Worm (Caenorhabditis elegans) whole organism, young adult: Measurements from ENCODE around the gene F02D8.9.

ENCODE experiments used
- B0019.2 ChIP-seq: fragments of 200-800 bp; sonication (Bioruptor generic); conservative IDR thresholded peaks from 2 replicates; pipeline ENCODE4 v1.3.6; 2022; ENCODE audit warnings: missing genetic modification reagents, missing genetic modification characterization, missing compliant biosample characterization
- B0035.1 ChIP-seq: sonication (generic microtip); optimal IDR thresholded peaks from 2 replicates; lab custom pipeline; 2016; ENCODE audit warnings: missing genetic modification characterization, mild to moderate bottlenecking, missing compliant biosample characterization, missing genotype, missing genetic modification reagents
- C17E4.6 ChIP-seq: fragments of 200-800 bp; sonication (Bioruptor generic); IDR thresholded peaks from 2 replicates; pipeline ENCODE4 v1.3.6; 2022; ENCODE audit warnings: missing genetic modification reagents, missing genetic modification characterization, missing compliant biosample characterization
- F22D6.2 ChIP-seq: sonication (generic microtip); optimal IDR thresholded peaks from 2 replicates; lab custom pipeline; 2016; ENCODE audit warnings: mild to moderate bottlenecking, missing genetic modification characterization, missing compliant biosample characterization
- F37B4.10 ChIP-seq: fragments of 200-800 bp; sonication (Bioruptor generic); IDR thresholded peaks from 2 replicates; pipeline ENCODE4 v1.3.6; 2022; ENCODE audit warnings: missing genetic modification characterization, missing compliant biosample characterization
- F57A8.1 ChIP-seq: fragments of 200-800 bp; sonication (Bioruptor generic); optimal IDR thresholded peaks from 2 replicates; lab custom pipeline; 2018; ENCODE audit warnings: mild to moderate bottlenecking, missing genetic modification characterization, moderate library complexity, missing compliant biosample characterization
- Y79H2A.3 ChIP-seq: fragments of 200-800 bp; sonication (Bioruptor generic); conservative IDR thresholded peaks from 2 replicates; pipeline ENCODE4 v1.3.6; 2022; ENCODE audit warnings: missing genetic modification reagents, missing genetic modification characterization, missing compliant biosample characterization
- ZK185.1 ChIP-seq: sonication (generic microtip); optimal IDR thresholded peaks from 2 replicates; lab custom pipeline; 2016; ENCODE audit warnings: mild to moderate bottlenecking, missing genetic modification characterization, missing compliant biosample characterization; ENCODE audit not compliant: poor library complexity, severe bottlenecking
- ama-1 ChIP-seq, 3 experiments: fragments of 150-350 bp in 1 of 3; sonication (generic microtip) in 2 of 3; optimal IDR thresholded peaks; 2 replicates each; lab custom pipeline; 2014 to 2018; ENCODE audit warnings: missing biosample characterization in 2 of 3, missing genetic modification characterization in 2 of 3, missing genetic modification reagents in 2 of 3
- atf-7 ChIP-seq: sonication (generic microtip); optimal IDR thresholded peaks from 2 replicates; lab custom pipeline; 2017; ENCODE audit warnings: mild to moderate bottlenecking, missing genetic modification characterization, missing compliant biosample characterization
- attf-3 ChIP-seq: fragments of 200-800 bp; sonication (Bioruptor generic); conservative IDR thresholded peaks from 2 replicates; pipeline ENCODE4 v1.3.6; 2022; ENCODE audit warnings: missing genetic modification reagents, missing genetic modification characterization, missing compliant biosample characterization
- attf-5 ChIP-seq: fragments of 200-800 bp; sonication (Bioruptor generic); optimal IDR thresholded peaks from 2 replicates; lab custom pipeline; 2018; ENCODE audit warnings: mild to moderate bottlenecking, missing genetic modification characterization, missing compliant biosample characterization
- attf-6 ChIP-seq: fragments of 200-800 bp; sonication (Bioruptor generic); IDR thresholded peaks from 2 replicates; pipeline ENCODE4 v1.3.6; 2022; ENCODE audit warnings: missing genetic modification reagents, missing genetic modification characterization, missing compliant biosample characterization
- bed-2 ChIP-seq: fragments of 200-800 bp; sonication (Bioruptor generic); IDR thresholded peaks from 2 replicates; pipeline ENCODE4 v1.3.6; 2022; ENCODE audit warnings: missing genetic modification reagents, missing genetic modification characterization, missing compliant biosample characterization
- ccch-3 ChIP-seq: fragments of 200-800 bp; sonication (Bioruptor generic); optimal IDR thresholded peaks from 2 replicates; lab custom pipeline; 2018; ENCODE audit warnings: mild to moderate bottlenecking, missing genetic modification characterization, missing compliant biosample characterization
- ceh-27 ChIP-seq: fragments of 200-800 bp; sonication (Bioruptor generic); optimal IDR thresholded peaks from 2 replicates; lab custom pipeline; 2018; ENCODE audit warnings: mild to moderate bottlenecking, missing genetic modification characterization, moderate library complexity, missing compliant biosample characterization
- ceh-58 ChIP-seq: fragments of 200-800 bp; sonication (Bioruptor generic); IDR thresholded peaks from 2 replicates; pipeline ENCODE4 v1.3.6; 2022; ENCODE audit warnings: missing genetic modification characterization, missing compliant biosample characterization
- dpff-1 ChIP-seq: sonication (generic microtip); optimal IDR thresholded peaks from 2 replicates; lab custom pipeline; 2017; ENCODE audit warnings: mild to moderate bottlenecking, missing genetic modification characterization, missing compliant biosample characterization
- efl-1 ChIP-seq: fragments of 150-350 bp; optimal IDR thresholded peaks from 2 replicates; lab custom pipeline; 2014; ENCODE audit warnings: missing biosample characterization, missing genetic modification reagents, missing genetic modification characterization
- ekl-4 ChIP-seq: fragments of 200-800 bp; sonication (Bioruptor generic); IDR thresholded peaks from 2 replicates; pipeline ENCODE4 v1.3.6; 2022; ENCODE audit warnings: missing genetic modification reagents, missing genetic modification characterization, missing compliant biosample characterization
- hlh-12 ChIP-seq: sonication (generic microtip); optimal IDR thresholded peaks from 2 replicates; lab custom pipeline; 2016; ENCODE audit warnings: missing genetic modification characterization, missing compliant biosample characterization
- hlh-26 ChIP-seq: fragments of 200-800 bp; sonication (Bioruptor generic); conservative IDR thresholded peaks from 2 replicates; pipeline ENCODE4 v1.3.6; 2022; ENCODE audit warnings: missing genetic modification reagents, missing genetic modification characterization, missing compliant biosample characterization
- hmg-1.2 ChIP-seq: fragments of 200-800 bp; sonication (Bioruptor generic); IDR thresholded peaks from 2 replicates; pipeline ENCODE4 v1.3.6; 2022; ENCODE audit warnings: missing genetic modification reagents, missing genetic modification characterization, missing compliant biosample characterization
- hsf-1 ChIP-seq: fragments of 200-800 bp; sonication (Bioruptor generic); IDR thresholded peaks from 2 replicates; pipeline ENCODE4 v1.3.6; 2022; ENCODE audit warnings: missing genetic modification reagents, missing genetic modification characterization, missing compliant biosample characterization
- let-607 ChIP-seq, 2 experiments: fragments of 200-800 bp in 1 of 2; sonication (Bioruptor generic) in 1 of 2; sonication (generic microtip) in 1 of 2; optimal IDR thresholded peaks; 2 replicates each; lab custom pipeline; 2016 to 2018; ENCODE audit warnings: mild to moderate bottlenecking in 2 of 2, missing compliant biosample characterization in 2 of 2, missing genetic modification characterization in 2 of 2, moderate library complexity in 2 of 2, missing genotype in 1 of 2
- lin-26 ChIP-seq: fragments of 200-800 bp; sonication (Bioruptor generic); IDR thresholded peaks from 2 replicates; pipeline ENCODE4 v1.3.6; 2022; ENCODE audit warnings: missing genetic modification reagents, missing genetic modification characterization, missing compliant biosample characterization
- lsl-1 ChIP-seq: fragments of 200-800 bp; sonication (Bioruptor generic); optimal IDR thresholded peaks from 2 replicates; lab custom pipeline; 2018; ENCODE audit warnings: mild to moderate bottlenecking, missing genetic modification characterization, moderate library complexity, missing compliant biosample characterization
- madf-3 ChIP-seq: fragments of 200-800 bp; sonication (Bioruptor generic); IDR thresholded peaks from 2 replicates; pipeline ENCODE4 v1.3.6; 2022; ENCODE audit warnings: missing genetic modification reagents, missing genetic modification characterization, missing compliant biosample characterization
- madf-8 ChIP-seq: fragments of 200-800 bp; sonication (Bioruptor generic); conservative IDR thresholded peaks from 2 replicates; pipeline ENCODE4 v1.3.6; 2022; ENCODE audit warnings: missing genetic modification reagents, missing genetic modification characterization, missing compliant biosample characterization
- nfya-2 ChIP-seq: fragments of 200-800 bp; sonication (Bioruptor generic); IDR thresholded peaks from 2 replicates; pipeline ENCODE4 v1.3.6; 2022; ENCODE audit warnings: missing genetic modification reagents, missing genetic modification characterization, missing compliant biosample characterization
- nhr-120 ChIP-seq: fragments of 200-800 bp; sonication (Bioruptor generic); IDR thresholded peaks from 2 replicates; pipeline ENCODE4 v1.3.6; 2022; ENCODE audit warnings: missing genetic modification characterization, missing compliant biosample characterization
- nhr-179 ChIP-seq: sonication (generic microtip); optimal IDR thresholded peaks from 2 replicates; lab custom pipeline; 2016; ENCODE audit warnings: mild to moderate bottlenecking, missing genetic modification characterization, missing compliant biosample characterization
- pbrm-1 ChIP-seq: fragments of 200-800 bp; sonication (Bioruptor generic); IDR thresholded peaks from 2 replicates; pipeline ENCODE4 v1.3.6; 2022; ENCODE audit warnings: missing genetic modification reagents, missing genetic modification characterization, missing compliant biosample characterization
- pha-4 ChIP-seq: fragments of 150-350 bp; sonication (generic microtip); optimal IDR thresholded peaks from 2 replicates; lab custom pipeline; 2014; ENCODE audit warnings: missing biosample characterization, missing genetic modification reagents, missing genetic modification characterization
- rec-8 ChIP-seq, 2 experiments: sonication (generic microtip); optimal IDR thresholded peaks; 2 replicates each; lab custom pipeline; 2016; ENCODE audit warnings: mild to moderate bottlenecking in 2 of 2, missing genetic modification characterization in 2 of 2, missing genetic modification reagents in 2 of 2, missing genotype in 2 of 2, missing biosample characterization in 1 of 2, missing compliant biosample characterization in 1 of 2, moderate library complexity in 1 of 2
- repo-1 ChIP-seq: sonication (generic microtip); optimal IDR thresholded peaks from 2 replicates; lab custom pipeline; 2017; ENCODE audit warnings: mild to moderate bottlenecking, missing genetic modification characterization, missing compliant biosample characterization
- rpc-1 ChIP-seq, 2 experiments: fragments of 150-350 bp in 1 of 2; sonication (generic microtip) in 1 of 2; optimal IDR thresholded peaks; 2 replicates each; lab custom pipeline; 2014 to 2018; ENCODE audit warnings: missing biosample characterization in 1 of 2, missing genetic modification characterization in 1 of 2, missing genetic modification reagents in 1 of 2, missing genotype in 1 of 2
- snpc-1.1 ChIP-seq: sonication (generic microtip); optimal IDR thresholded peaks from 2 replicates; lab custom pipeline; 2017; ENCODE audit warnings: missing genetic modification characterization, mild to moderate bottlenecking, missing compliant biosample characterization, antibody characterized with exemption, moderate library complexity, missing genotype, missing genetic modification reagents; ENCODE audit not compliant: insufficient read depth
- snpc-1.3 ChIP-seq: sonication (generic microtip); optimal IDR thresholded peaks from 2 replicates; lab custom pipeline; 2017; ENCODE audit warnings: missing genetic modification characterization, mild to moderate bottlenecking, missing compliant biosample characterization, antibody characterized with exemption, moderate library complexity, missing genotype, missing genetic modification reagents; ENCODE audit not compliant: insufficient read depth
- tbx-9 ChIP-seq: sonication (generic microtip); optimal IDR thresholded peaks from 2 replicates; lab custom pipeline; 2016; ENCODE audit warnings: borderline replicate concordance, missing genetic modification characterization, inconsistent platforms, missing compliant biosample characterization
- tlf-1 ChIP-seq: fragments of 200-800 bp; sonication (Bioruptor generic); optimal IDR thresholded peaks from 2 replicates; lab custom pipeline; 2018; ENCODE audit warnings: mild to moderate bottlenecking, missing genetic modification characterization, missing compliant biosample characterization
- unc-62 ChIP-seq: fragments of 150-350 bp; optimal IDR thresholded peaks from 2 replicates; lab custom pipeline; 2014; ENCODE audit warnings: missing biosample characterization, missing genetic modification reagents, missing genetic modification characterization
- ztf-18 ChIP-seq: sonication (generic microtip); optimal IDR thresholded peaks from 2 replicates; lab custom pipeline; 2016; ENCODE audit warnings: missing genotype, mild to moderate bottlenecking, missing genetic modification characterization, missing compliant biosample characterization
- ztf-26 ChIP-seq: sonication (generic microtip); optimal IDR thresholded peaks from 2 replicates; lab custom pipeline; 2017; ENCODE audit warnings: missing genetic modification characterization, missing compliant biosample characterization
- ztf-28 ChIP-seq: fragments of 200-800 bp; sonication (Bioruptor generic); IDR thresholded peaks from 2 replicates; pipeline ENCODE4 v1.3.6; 2022; ENCODE audit warnings: missing genetic modification reagents, missing genetic modification characterization, missing compliant biosample characterization
- ztf-3 ChIP-seq: fragments of 200-800 bp; sonication (Bioruptor generic); optimal IDR thresholded peaks from 2 replicates; lab custom pipeline; 2018; ENCODE audit warnings: mild to moderate bottlenecking, missing genetic modification characterization, missing compliant biosample characterization

Gene F02D8.9

DNA sequence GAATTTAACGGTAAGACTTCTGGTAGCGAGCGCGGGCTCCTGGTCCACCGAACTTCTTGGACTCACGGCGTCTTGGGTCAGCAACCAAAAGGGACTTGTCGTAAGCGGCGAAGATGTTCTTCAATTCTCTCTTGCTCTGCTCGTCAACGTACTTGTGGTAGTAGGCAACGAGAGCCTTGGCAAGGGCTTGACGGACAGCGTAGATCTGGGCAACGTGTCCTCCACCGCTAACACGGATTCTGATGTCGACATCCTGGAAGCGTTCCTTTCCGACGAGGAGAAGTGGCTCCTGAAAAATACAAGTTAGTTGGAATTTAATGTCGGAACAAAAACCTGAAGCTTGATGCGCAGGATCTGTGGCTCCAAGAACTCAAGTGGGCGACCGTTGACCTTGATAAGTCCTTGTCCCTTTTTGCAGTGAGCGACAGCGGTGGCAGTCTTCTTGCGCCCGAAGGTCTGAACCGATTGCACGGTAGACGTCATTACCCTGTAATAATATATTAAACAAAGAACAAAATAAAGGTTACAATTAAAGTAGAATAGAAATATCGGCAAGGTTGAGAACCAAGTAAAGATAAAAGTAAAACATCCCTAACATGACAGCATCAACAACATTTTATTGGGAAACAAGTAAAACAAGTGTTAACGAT is 44.6 kb upstream of the F02D8.9 start, which contains the start of gene rps-16 (continued):
- TF ChIP-seq F37B4.10 (GFP tag; lab: Robert Waterston, UW): no peak
- peak; percentile 61 for TF ChIP-seq tlf-1 (GFP tag; lab: Kevin White, UChicago)
- no peak; the same call in 1 of the 2 replicates for TF ChIP-seq lin-26 (GFP tag; lab: Robert Waterston, UW)
- 0 out of 2 replicates have a peak, but pooled peaks have one; percentile 85 for TF ChIP-seq ceh-58 (GFP tag; lab: Robert Waterston, UW)
- no peak for TF ChIP-seq ztf-3
- TF ChIP-seq ekl-4 (GFP tag; lab: Robert Waterston, UW): peak; percentile 89
- no peak for TF ChIP-seq ceh-27 (GFP tag; lab: Kevin White, UChicago)
- no peak for TF ChIP-seq B0035.1
- TF ChIP-seq ztf-26 (tag; lab: Kevin White, UChicago): no peak
- no peak for TF ChIP-seq lsl-1 (GFP tag; lab: Kevin White, UChicago)
- peak; percentile 62 for TF ChIP-seq atf-7 (tag; lab: Kevin White, UChicago)
- TF ChIP-seq nfya-2 (GFP tag; lab: Robert Waterston, UW): no peak
- peak; percentile 81 for TF ChIP-seq hsf-1 (GFP tag; lab: Robert Waterston, UW)
- peak; percentile 81 for TF ChIP-seq madf-3 (GFP tag; lab: Robert Waterston, UW)
- no peak for TF ChIP-seq nhr-179 (tag; lab: Kevin White, UChicago)
- no peak for TF ChIP-seq madf-8 (GFP tag; lab: Robert Waterston, UW)
- TF ChIP-seq dpff-1 (tag; lab: Kevin White, UChicago): no peak
- no peak for TF ChIP-seq pbrm-1 (GFP tag; lab: Robert Waterston, UW)
- no peak for TF ChIP-seq ztf-28 (GFP tag; lab: Robert Waterston, UW)
- peak; percentile 3 for TF ChIP-seq efl-1
- no peak for TF ChIP-seq B0019.2 (GFP tag; lab: Robert Waterston, UW)
- TF ChIP-seq attf-3 (GFP tag; lab: Robert Waterston, UW): no peak
- no peak for TF ChIP-seq hlh-26 (GFP tag; lab: Robert Waterston, UW)
- TF ChIP-seq rec-8 (tag; optimal IDR thresholded peaks at IDR 0.05; lab: Kevin White, UChicago): peak in 1 of 2 experiments; percentile 13
- peak; percentile 65 for TF ChIP-seq snpc-1.3
- TF ChIP-seq nhr-120: no peak
- TF ChIP-seq pha-4 (tag; lab: Kevin White, UChicago): no peak
- no peak for TF ChIP-seq tbx-9 (tag; lab: Kevin White, UChicago)
- no peak for TF ChIP-seq F22D6.2 (tag; lab: Kevin White, UChicago)
- TF ChIP-seq snpc-1.1 (tag; lab: Kevin White, UChicago): peak; percentile 49
- peak; percentile 27; the same call in 1 of the 2 replicates for TF ChIP-seq hmg-1.2 (GFP tag; lab: Robert Waterston, UW)
- TF ChIP-seq ZK185.1 (tag; lab: Kevin White, UChicago): no peak
- TF ChIP-seq F57A8.1: peak; percentile 35
- TF ChIP-seq Y79H2A.3 (GFP tag; lab: Robert Waterston, UW): no peak
- peak; percentile 10 for TF ChIP-seq ztf-18 (tag; lab: Kevin White, UChicago)
- TF ChIP-seq unc-62 (GFP tag; lab: Kevin White, UChicago): no peak
- TF ChIP-seq ccch-3 (GFP tag; lab: Kevin White, UChicago): no peak
- 0 out of 2 replicates have a peak, but pooled peaks have one; percentile 31 for TF ChIP-seq bed-2 (GFP tag; lab: Robert Waterston, UW)
- TF ChIP-seq C17E4.6 (GFP tag; lab: Robert Waterston, UW): 0 out of 2 replicates have a peak, but pooled peaks have one; percentile 17
- TF ChIP-seq rpc-1 (optimal IDR thresholded peaks at IDR 0.05; lab: Kevin White, UChicago): no peak
- TF ChIP-seq rpc-1 (tag; optimal IDR thresholded peaks at IDR 0.05; lab: Kevin White, UChicago): no peak
- TF ChIP-seq hlh-12 (tag; lab: Kevin White, UChicago): no peak
- no peak for TF ChIP-seq repo-1 (tag; lab: Kevin White, UChicago)
- peak; percentile 77 for TF ChIP-seq attf-6 (GFP tag; lab: Robert Waterston, UW)
- no peak for TF ChIP-seq let-607 (tag; optimal IDR thresholded peaks at IDR 0.05; lab: Kevin White, UChicago)
- no peak for TF ChIP-seq attf-5
- no peak for TF ChIP-seq ama-1 (optimal IDR thresholded peaks at IDR 0.05; lab: Kevin White, UChicago)
- peak; percentile 29 to 80 for TF ChIP-seq ama-1 (GFP tag; optimal IDR thresholded peaks at IDR 0.05; lab: Kevin White, UChicago)
